Fruit fly (Drosophila melanogaster) whole organism, embryonic: ENCODE data around the gene CG10274.

ENCODE experiments used
- Adf1 ChIP-seq: fragments of 200-800 bp; sonication (Bioruptor generic); IDR thresholded peaks from 2 replicates; pipeline ENCODE4 v1.3.6; 2022; ENCODE audit warnings: missing biosample characterization, missing genetic modification characterization
- Awh ChIP-seq: fragments of 200-800 bp; sonication (Bioruptor generic); IDR thresholded peaks from 2 replicates; pipeline ENCODE4, ENCODE4 v1.3.6; 2022; ENCODE audit warnings: missing biosample characterization, missing genetic modification characterization
- B-H2 ChIP-seq: fragments of 200-800 bp; sonication (Bioruptor generic); optimal IDR thresholded peaks from 2 replicates; lab custom pipeline; 2018; ENCODE audit warnings: missing biosample characterization, mild to moderate bottlenecking, missing genetic modification characterization
- BEAF-32 ChIP-seq: fragments of 200-800 bp; sonication (Bioruptor generic); optimal IDR thresholded peaks from 3 replicates; lab custom pipeline; 2017; ENCODE audit warnings: missing biosample characterization, missing genetic modification characterization, mild to moderate bottlenecking, moderate library complexity, missing genetic modification reagents
- Blimp-1 ChIP-seq: fragments of 200-800 bp; sonication (Bioruptor generic); optimal IDR thresholded peaks from 3 replicates; lab custom pipeline; 2018; ENCODE audit warnings: missing biosample characterization, missing genetic modification characterization, mild to moderate bottlenecking, moderate library complexity, missing genetic modification reagents
- CG10565 ChIP-seq: fragments of 200-800 bp; sonication (Bioruptor generic); optimal IDR thresholded peaks from 3 replicates; lab custom pipeline; 2016; ENCODE audit warnings: missing biosample characterization, mild to moderate bottlenecking, missing genetic modification characterization
- CG11696 ChIP-seq: fragments of 200-800 bp; sonication (Bioruptor generic); IDR thresholded peaks from 2 replicates; pipeline ENCODE4 v1.3.6; 2022; ENCODE audit warnings: missing biosample characterization, missing genetic modification characterization
- CG12219 ChIP-seq: fragments of 200-800 bp; sonication (Bioruptor generic); optimal IDR thresholded peaks from 3 replicates; lab custom pipeline; 2018; ENCODE audit warnings: missing biosample characterization, mild to moderate bottlenecking, missing genetic modification characterization
- CG13775 ChIP-seq: fragments of 200-800 bp; sonication (Bioruptor generic); optimal IDR thresholded peaks from 3 replicates; lab custom pipeline; 2017; ENCODE audit warnings: missing biosample characterization, mild to moderate bottlenecking, missing genetic modification characterization
- CG15011 ChIP-seq: fragments of 200-800 bp; sonication (Bioruptor generic); optimal IDR thresholded peaks from 3 replicates; lab custom pipeline; 2018; ENCODE audit warnings: missing biosample characterization, mild to moderate bottlenecking, missing genetic modification characterization
- CG1602 ChIP-seq: fragments of 200-800 bp; sonication (Bioruptor generic); optimal IDR thresholded peaks from 3 replicates; lab custom pipeline; 2016; ENCODE audit warnings: missing biosample characterization, missing genetic modification characterization
- CG16813 ChIP-seq: fragments of 200-800 bp; sonication (Bioruptor generic); IDR thresholded peaks from 3 replicates; pipeline ENCODE4 v1.3.6; 2022; ENCODE audit warnings: missing biosample characterization, missing genetic modification characterization; ENCODE audit not compliant: partially characterized antibody
- CG17359 ChIP-seq: fragments of 200-800 bp; sonication (Bioruptor generic); optimal IDR thresholded peaks from 3 replicates; lab custom pipeline; 2018; ENCODE audit warnings: missing biosample characterization, mild to moderate bottlenecking, missing genetic modification characterization, moderate library complexity
- CG18619 ChIP-seq: fragments of 200-800 bp; sonication (Bioruptor generic); optimal IDR thresholded peaks from 3 replicates; lab custom pipeline; 2017; ENCODE audit warnings: missing biosample characterization, mild to moderate bottlenecking, missing genetic modification characterization
- CG2712 ChIP-seq: fragments of 200-800 bp; optimal IDR thresholded peaks from 3 replicates; lab custom pipeline; 2019; ENCODE audit warnings: missing biosample characterization, mild to moderate bottlenecking, missing genetic modification characterization, moderate library complexity
- CG31441 ChIP-seq: fragments of 200-800 bp; sonication (Bioruptor generic); IDR thresholded peaks from 2 replicates; pipeline ENCODE4 v1.3.6; 2022; ENCODE audit warnings: missing biosample characterization, missing genetic modification characterization
- CG3847 ChIP-seq: fragments of 200-800 bp; sonication (Bioruptor generic); IDR thresholded peaks from 2 replicates; pipeline ENCODE4 v1.3.6; 2022; ENCODE audit warnings: missing biosample characterization, missing genetic modification characterization
- CG3995 ChIP-seq: fragments of 200-800 bp; sonication (Bioruptor generic); optimal IDR thresholded peaks from 3 replicates; lab custom pipeline; 2016; ENCODE audit warnings: missing biosample characterization, missing genetic modification characterization
- CG9817 ChIP-seq: fragments of 200-800 bp; sonication (Bioruptor generic); optimal IDR thresholded peaks from 2 replicates; lab custom pipeline; 2018; ENCODE audit warnings: missing biosample characterization, mild to moderate bottlenecking, missing genetic modification characterization, moderate library complexity
- CG9876 ChIP-seq: fragments of 200-800 bp; sonication (Bioruptor generic); optimal IDR thresholded peaks from 2 replicates; lab custom pipeline; 2016; ENCODE audit warnings: missing biosample characterization, missing genetic modification characterization
- ERR ChIP-seq: fragments of 200-800 bp; sonication (Bioruptor generic); optimal IDR thresholded peaks from 2 replicates; lab custom pipeline; 2016; ENCODE audit warnings: missing biosample characterization, missing genetic modification characterization
- Fer1 ChIP-seq: fragments of 200-800 bp; sonication (Bioruptor generic); optimal IDR thresholded peaks from 2 replicates; lab custom pipeline; 2017; ENCODE audit warnings: missing biosample characterization, mild to moderate bottlenecking, missing genetic modification characterization
- Hmx ChIP-seq: fragments of 200-800 bp; sonication (Bioruptor generic); optimal IDR thresholded peaks from 2 replicates; lab custom pipeline; 2016; ENCODE audit warnings: missing biosample characterization, missing genetic modification characterization
- Hr78 ChIP-seq, 2 experiments: fragments of 200-800 bp in 1 of 2; fragments of >200 bp in 1 of 2; sonication (Bioruptor generic) in 1 of 2; optimal IDR thresholded peaks; 2 replicates each; lab custom pipeline; 2017 to 2019; ENCODE audit warnings: missing biosample characterization in 2 of 2, missing genetic modification characterization in 2 of 2, mild to moderate bottlenecking in 1 of 2, moderate library complexity in 1 of 2
- Max ChIP-seq: fragments of 200-800 bp; sonication (Bioruptor generic); optimal IDR thresholded peaks from 2 replicates; lab custom pipeline; 2016; ENCODE audit warnings: missing biosample characterization, mild to moderate bottlenecking, missing genetic modification characterization
- Nf-YC ChIP-seq: fragments of 200-800 bp; optimal IDR thresholded peaks from 3 replicates; lab custom pipeline; 2019; ENCODE audit warnings: missing biosample characterization, mild to moderate bottlenecking, missing genetic modification characterization, moderate library complexity
- Rfx ChIP-seq: fragments of 200-800 bp; sonication (Bioruptor generic); IDR thresholded peaks from 2 replicates; pipeline ENCODE4 v1.3.6; 2022; ENCODE audit warnings: missing biosample characterization, missing genetic modification characterization
- Sox102F ChIP-seq: fragments of 200-800 bp; sonication (Bioruptor generic); optimal IDR thresholded peaks from 2 replicates; lab custom pipeline; 2018; ENCODE audit warnings: missing biosample characterization, mild to moderate bottlenecking, missing genetic modification characterization, moderate library complexity
- ap ChIP-seq: fragments of 200-800 bp; sonication (Bioruptor generic); IDR thresholded peaks from 2 replicates; pipeline ENCODE4 v1.3.6; 2022; ENCODE audit warnings: missing biosample characterization, missing genetic modification characterization
- br ChIP-seq: fragments of >200 bp; optimal IDR thresholded peaks from 2 replicates; lab custom pipeline; 2017
- danr ChIP-seq: fragments of 200-800 bp; sonication (Bioruptor generic); IDR thresholded peaks from 2 replicates; pipeline ENCODE4 v1.3.6; 2022; ENCODE audit warnings: missing biosample characterization, missing genetic modification characterization
- dati ChIP-seq: fragments of 200-800 bp; sonication (Bioruptor generic); IDR thresholded peaks from 2 replicates; pipeline ENCODE4 v1.3.6; 2022; ENCODE audit warnings: missing biosample characterization, missing genetic modification characterization
- dpn ChIP-seq, 2 experiments: fragments of 200-800 bp; sonication (Bioruptor generic); optimal IDR thresholded peaks; 3 replicates each; lab custom pipeline; 2016; ENCODE audit warnings: missing biosample characterization in 2 of 2, missing genetic modification characterization in 2 of 2
- gfzf ChIP-seq: fragments of 200-800 bp; sonication (Bioruptor generic); optimal IDR thresholded peaks from 2 replicates; lab custom pipeline; 2016; ENCODE audit warnings: missing biosample characterization, mild to moderate bottlenecking, missing genetic modification characterization, moderate library complexity
- gsb-n ChIP-seq: fragments of 200-800 bp; sonication (Bioruptor generic); optimal IDR thresholded peaks from 3 replicates; lab custom pipeline; 2018; ENCODE audit warnings: missing biosample characterization, mild to moderate bottlenecking, missing genetic modification characterization
- hkb ChIP-seq, 2 experiments: fragments of 200-800 bp in 1 of 2; fragments of >200 bp in 1 of 2; sonication (Bioruptor generic) in 1 of 2; IDR thresholded peaks in 1 of 2; optimal IDR thresholded peaks in 1 of 2; 2 replicates each; pipeline versions ENCODE4 v1.3.6 to Lab custom; 2017 to 2022; ENCODE audit warnings: missing biosample characterization in 1 of 2, missing genetic modification characterization in 1 of 2
- ken ChIP-seq: fragments of 200-800 bp; sonication (Bioruptor generic); IDR thresholded peaks from 3 replicates; pipeline ENCODE4 v1.3.6; 2022; ENCODE audit warnings: missing biosample characterization, missing genetic modification characterization
- onecut ChIP-seq: fragments of 200-800 bp; sonication (Bioruptor generic); IDR thresholded peaks from 2 replicates; pipeline ENCODE4 v1.3.6; 2022; ENCODE audit warnings: missing biosample characterization, missing genetic modification characterization
- p53 ChIP-seq: fragments of 200-800 bp; sonication (Bioruptor generic); optimal IDR thresholded peaks from 2 replicates; lab custom pipeline; 2016; ENCODE audit warnings: missing biosample characterization, missing genetic modification characterization
- pan ChIP-seq, 4 experiments: fragments of >200 bp in 3 of 4; fragments of 200-800 bp in 1 of 4; sonication (Bioruptor generic) in 1 of 4; optimal IDR thresholded peaks in 3 of 4; IDR thresholded peaks in 1 of 4; 2 replicates each; pipeline versions ENCODE4 v1.3.6 to Lab custom; 2017 to 2022; ENCODE audit warnings: missing biosample characterization in 2 of 4, missing genetic modification characterization in 2 of 4, mixed read lengths in 1 of 4
- pnt ChIP-seq: fragments of 200-800 bp; sonication (Bioruptor generic); optimal IDR thresholded peaks from 3 replicates; lab custom pipeline; 2016; ENCODE audit warnings: missing biosample characterization, missing genetic modification characterization
- pum ChIP-seq: fragments of 200-800 bp; sonication (Bioruptor generic); optimal IDR thresholded peaks from 2 replicates; lab custom pipeline; 2016; ENCODE audit warnings: missing biosample characterization, missing genetic modification characterization
- pzg ChIP-seq: fragments of 200-800 bp; sonication (Bioruptor generic); optimal IDR thresholded peaks from 3 replicates; lab custom pipeline; 2018; ENCODE audit warnings: missing biosample characterization, mild to moderate bottlenecking, missing genetic modification characterization, moderate library complexity
- row ChIP-seq: fragments of 200-800 bp; sonication (Bioruptor generic); IDR thresholded peaks from 3 replicates; pipeline ENCODE4 v1.3.6; 2022; ENCODE audit warnings: missing biosample characterization, missing genetic modification characterization
- sima ChIP-seq: fragments of 200-800 bp; sonication (Bioruptor generic); optimal IDR thresholded peaks from 2 replicates; lab custom pipeline; 2016; ENCODE audit warnings: missing biosample characterization, missing genetic modification characterization
- sug ChIP-seq: fragments of 200-800 bp; optimal IDR thresholded peaks from 2 replicates; lab custom pipeline; 2019; ENCODE audit warnings: missing biosample characterization, mild to moderate bottlenecking, missing genetic modification characterization, moderate library complexity
- trem ChIP-seq: fragments of 200-800 bp; optimal IDR thresholded peaks from 3 replicates; lab custom pipeline; 2019; ENCODE audit warnings: missing biosample characterization, mild to moderate bottlenecking, missing genetic modification characterization, moderate library complexity
- trh ChIP-seq: fragments of 200-800 bp; sonication (Bioruptor generic); optimal IDR thresholded peaks from 2 replicates; lab custom pipeline; 2016; ENCODE audit warnings: missing biosample characterization, missing genetic modification characterization
- yki ChIP-seq: fragments of >200 bp; optimal IDR thresholded peaks from 3 replicates; lab custom pipeline; 2018
- zf30C ChIP-seq: fragments of 200-800 bp; sonication (Bioruptor generic); optimal IDR thresholded peaks from 3 replicates; lab custom pipeline; 2018; ENCODE audit warnings: missing biosample characterization, mild to moderate bottlenecking, missing genetic modification characterization

The CG10274 gene

dm6 chr3L:6139924-6140574, 41.6 kb downstream of the CG10274 start, which contains the start of gene Cpr65Av (continued):
- no peak for TF ChIP-seq Nf-YC (tag; lab: Kevin White, UChicago)
- TF ChIP-seq pum (GFP tag; lab: Kevin White, UChicago), result no peak
- no peak for TF ChIP-seq yki
- TF ChIP-seq Fer1 (GFP tag; lab: Kevin White, UChicago), result peak; percentile 25
- no peak for TF ChIP-seq trh (GFP tag; lab: Kevin White, UChicago)
- no peak for TF ChIP-seq B-H2 (GFP tag; lab: Kevin White, UChicago)
- no peak for TF ChIP-seq CG3995
- no peak for TF ChIP-seq dpn (GFP tag; optimal IDR thresholded peaks at IDR 0.05; lab: Kevin White, UChicago)
- TF ChIP-seq trem (tag; lab: Kevin White, UChicago), result no peak
- no peak for TF ChIP-seq pnt (GFP tag; lab: Kevin White, UChicago)
- no peak for TF ChIP-seq CG11696 (GFP tag; lab: Robert Waterston, UW)
- no peak for TF ChIP-seq ERR (GFP tag; lab: Kevin White, UChicago)
- peak; percentile 48 for TF ChIP-seq Sox102F (GFP tag; lab: Kevin White, UChicago)
- no peak for TF ChIP-seq sug (tag; lab: Kevin White, UChicago)
- TF ChIP-seq CG15011 (GFP tag; lab: Kevin White, UChicago), result peak; percentile 6
- no peak for TF ChIP-seq br (lab: Kevin White, UChicago)
- TF ChIP-seq hkb (optimal IDR thresholded peaks at IDR 0.05; lab: Kevin White, UChicago), result no peak
- peak; percentile 28; the same call in 1 of the 2 replicates for TF ChIP-seq hkb (GFP tag; IDR thresholded peaks at IDR 0.05; lab: Robert Waterston, UW)
- peak in 1 of 2 experiments; percentile 33 for TF ChIP-seq Hr78 (GFP tag; optimal IDR thresholded peaks at IDR 0.05; lab: Kevin White, UChicago)
- no peak for TF ChIP-seq CG10565
- TF ChIP-seq dati (GFP tag; lab: Robert Waterston, UW), result no peak
- peak; percentile 16 for TF ChIP-seq CG18619 (GFP tag; lab: Kevin White, UChicago)
- no peak for TF ChIP-seq ken (GFP tag; lab: Robert Waterston, UW)
- TF ChIP-seq pzg (GFP tag; lab: Kevin White, UChicago), result no peak
- TF ChIP-seq Rfx (GFP tag; lab: Robert Waterston, UW), result no peak
- TF ChIP-seq gsb-n (tag; lab: Kevin White, UChicago), result no peak
- no peak for TF ChIP-seq CG1602 (GFP tag; lab: Kevin White, UChicago)
- TF ChIP-seq CG17359 (tag; lab: Kevin White, UChicago), result peak; percentile 40
- TF ChIP-seq CG2712 (tag; lab: Kevin White, UChicago), result no peak
- TF ChIP-seq Blimp-1 (GFP tag; lab: Kevin White, UChicago), result peak; percentile 13
- no peak for TF ChIP-seq Max (GFP tag; lab: Kevin White, UChicago)
- no peak for TF ChIP-seq Hmx (GFP tag; lab: Kevin White, UChicago)
- no peak for TF ChIP-seq CG16813 (GFP tag; lab: Robert Waterston, UW)
- no peak for TF ChIP-seq Adf1
- TF ChIP-seq zf30C (GFP tag; lab: Kevin White, UChicago), result no peak
- TF ChIP-seq onecut (GFP tag; lab: Robert Waterston, UW), result 0 out of 2 replicates have a peak, but pooled peaks have one; percentile 20
- TF ChIP-seq CG9817 (tag; lab: Kevin White, UChicago), result no peak
- no peak for TF ChIP-seq CG3847
- TF ChIP-seq sima, result no peak
- no peak for TF ChIP-seq CG13775 (GFP tag; lab: Kevin White, UChicago)
- no peak for TF ChIP-seq ap (GFP tag; lab: Robert Waterston, UW)
- TF ChIP-seq Awh (GFP tag; lab: Robert Waterston, UW), result peak; percentile 55
- peak; percentile 23 for TF ChIP-seq CG12219 (GFP tag; lab: Kevin White, UChicago)
- no peak for TF ChIP-seq BEAF-32 (GFP tag; lab: Kevin White, UChicago)
- no peak for TF ChIP-seq CG9876 (GFP tag; lab: Kevin White, UChicago)
- no peak for TF ChIP-seq p53
- TF ChIP-seq row (GFP tag; lab: Robert Waterston, UW), result no peak
- no peak for TF ChIP-seq gfzf (GFP tag; lab: Kevin White, UChicago)
- TF ChIP-seq CG31441, result 0 out of 2 replicates have a peak, but pooled peaks have one; percentile 12
- TF ChIP-seq danr (GFP tag; lab: Robert Waterston, UW), result no peak
- no peak for TF ChIP-seq pan (optimal IDR thresholded peaks at IDR 0.05; lab: Kevin White, UChicago)
- no peak for TF ChIP-seq pan (GFP tag; optimal IDR thresholded peaks at IDR 0.05 in 1 of 2, IDR thresholded peaks at IDR 0.05 in 1 of 2)
